Worm (Caenorhabditis elegans) whole organism, mixed stage, embryonic: ENCODE results near the gene F41E6.7.

ENCODE experiments used
- ceh-83 ChIP-seq: fragments of 200-800 bp; sonication (Bioruptor generic); optimal IDR thresholded peaks from 2 replicates; lab custom pipeline; 2018; ENCODE audit warnings: mild to moderate bottlenecking, missing genetic modification characterization, missing compliant biosample characterization
- elt-1 ChIP-seq: sonication (generic microtip); optimal IDR thresholded peaks from 2 replicates; lab custom pipeline; 2017; ENCODE audit warnings: missing genetic modification characterization, mild to moderate bottlenecking, missing compliant biosample characterization, antibody characterized with exemption, moderate library complexity, borderline replicate concordance; ENCODE audit not compliant: insufficient read depth
- nhr-76 ChIP-seq: sonication (generic microtip); optimal IDR thresholded peaks from 2 replicates; lab custom pipeline; 2017; ENCODE audit warnings: missing biosample characterization, missing genetic modification characterization
- tbx-8 ChIP-seq: fragments of 200-800 bp; sonication (Bioruptor generic); optimal IDR thresholded peaks from 2 replicates; lab custom pipeline; 2018; ENCODE audit warnings: mild to moderate bottlenecking, missing genetic modification characterization, moderate library complexity, missing compliant biosample characterization

DNA sequence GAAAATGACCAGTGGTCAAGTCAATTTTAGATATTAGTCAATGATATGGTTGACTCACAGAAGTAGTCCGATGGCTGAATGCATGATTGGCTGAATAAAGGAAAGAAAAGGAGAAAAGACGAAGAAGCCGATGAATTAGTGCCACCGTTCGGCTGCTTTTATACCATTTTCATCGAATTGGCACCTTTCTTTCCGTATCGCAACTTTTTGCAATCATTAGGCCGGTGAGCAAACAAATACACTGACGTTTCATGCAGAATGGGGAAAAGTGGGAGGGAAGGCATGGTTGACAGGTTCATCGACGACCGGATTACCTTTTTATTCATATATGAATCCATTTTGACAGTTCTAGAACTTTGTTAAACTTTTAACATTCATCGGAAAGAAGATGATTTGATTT, 22.1 kb upstream of the F41E6.7 start, which contains the start of gene idpc-2:
- TF ChIP-seq elt-1 (tag; lab: Kevin White, UChicago) (no peak), tbx-8 (GFP tag; lab: Kevin White, UChicago) (no peak), nhr-76 (tag; lab: Kevin White, UChicago) (no peak), ceh-83 (GFP tag; lab: Kevin White, UChicago) (no peak)
